Fruit fly (Drosophila melanogaster) whole organism, prepupa: ENCODE results near the gene Grip75.

Source experiments
- CG32006 ChIP-seq: fragments of 200-800 bp; sonication (Bioruptor generic); optimal IDR thresholded peaks from 3 replicates; lab custom pipeline; 2017; ENCODE audit warnings: missing biosample characterization, mild to moderate bottlenecking, missing genetic modification characterization
- CG4318 ChIP-seq: fragments of 200-800 bp; sonication (Bioruptor generic); optimal IDR thresholded peaks from 3 replicates; lab custom pipeline; 2017; ENCODE audit warnings: missing biosample characterization, mild to moderate bottlenecking, missing genetic modification characterization
- CG6163 ChIP-seq: fragments of 200-800 bp; sonication (Bioruptor generic); IDR thresholded peaks from 3 replicates; pipeline ENCODE4 v1.3.6; 2022; ENCODE audit warnings: missing biosample characterization, missing genetic modification characterization
- CG6792 ChIP-seq: fragments of 200-800 bp; sonication (Bioruptor generic); optimal IDR thresholded peaks from 3 replicates; lab custom pipeline; 2016; ENCODE audit warnings: missing biosample characterization, missing genetic modification characterization
- CG7368 ChIP-seq: fragments of 200-800 bp; sonication (Bioruptor generic); optimal IDR thresholded peaks from 3 replicates; lab custom pipeline; 2016; ENCODE audit warnings: missing biosample characterization, missing genetic modification characterization
- CG8319 ChIP-seq: fragments of 200-800 bp; sonication (Bioruptor generic); optimal IDR thresholded peaks from 3 replicates; lab custom pipeline; 2016; ENCODE audit warnings: missing biosample characterization, missing genetic modification characterization
- dac ChIP-seq: fragments of 200-800 bp; sonication (Bioruptor generic); optimal IDR thresholded peaks from 2 replicates; lab custom pipeline; 2017; ENCODE audit warnings: missing biosample characterization, mild to moderate bottlenecking, missing genetic modification characterization

- TF ChIP-seq CG6163 (GFP tag; lab: Robert Waterston, UW) (no peak), dac (GFP tag; lab: Kevin White, UChicago) (no peak), CG8319 (no peak), CG6792 (GFP tag; lab: Kevin White, UChicago) (no peak), CG32006 (GFP tag; lab: Kevin White, UChicago) (no peak), CG4318 (no peak), CG7368 (GFP tag; lab: Kevin White, UChicago) (no peak)
These were observed 47.4 kb upstream of the Grip75 start, which contains the start of the genes TBC1D16 and holn1 for dm6 chr2L:10435606-10436160.
